3 worm cellular contexts compared by ENCODE assay signal in the genomic region with DNA sequence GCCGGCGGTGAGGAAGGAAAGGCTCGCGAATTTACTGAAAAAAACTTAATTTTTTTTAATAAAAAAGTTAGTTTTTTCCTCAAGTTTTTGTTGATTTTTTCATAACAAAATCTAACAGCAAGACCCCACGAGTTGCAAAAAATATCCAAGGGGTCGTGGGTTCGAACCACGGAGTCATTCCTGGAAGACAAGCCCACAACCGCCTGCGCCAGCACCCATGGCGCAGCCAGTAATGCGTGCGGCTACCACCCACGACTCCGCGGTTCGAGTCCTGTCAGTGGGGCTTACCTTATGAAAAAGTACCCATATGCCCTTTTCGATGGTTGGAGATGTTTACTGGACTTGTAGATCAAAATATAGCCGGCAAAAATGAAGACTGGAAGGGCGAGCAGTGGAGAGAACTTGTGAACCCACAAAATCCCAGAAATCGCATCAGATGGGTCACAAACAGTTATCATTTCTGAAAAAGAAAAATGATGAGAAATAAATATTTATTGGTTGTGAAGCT.
TF ChIP-seq lines count a peak whose summit lies in the region.

A gene (minus strand): TSS at position 458 of the 508 bp plus-strand sequence.

TF ChIP-seq in whole organism, L4 larva, 104 proteins besides CTCF, POLR2A, EP300 and RAD21:
- TF ChIP-seq pha-4 (GFP tag; IDR thresholded peaks at IDR 0.05; lab: Robert Waterston, UW) = no peak
- no peak for TF ChIP-seq pha-4 (tag; optimal IDR thresholded peaks at IDR 0.05; lab: Kevin White, UChicago)
- 0 out of 2 replicates have a peak, but pooled peaks have one; percentile 9 for TF ChIP-seq snpc-1.2 (GFP tag; IDR thresholded peaks at IDR 0.05; lab: Robert Waterston, UW)
- no peak for TF ChIP-seq lin-13 (GFP tag; optimal IDR thresholded peaks at IDR 0.05; lab: Kevin White, UChicago)
- TF ChIP-seq nhr-237 (tag; optimal IDR thresholded peaks at IDR 0.05; lab: Kevin White, UChicago) = no peak
- TF ChIP-seq aha-1 (tag; lab: Kevin White, UChicago) = no peak
- peak in 1 of 2 experiments; percentile 20 for TF ChIP-seq unc-62 (GFP tag; optimal IDR thresholded peaks at IDR 0.05 in 1 of 2; lab: Kevin White, UChicago)
- TF ChIP-seq unc-62 (tag; optimal IDR thresholded peaks at IDR 0.05; lab: Kevin White, UChicago) = no peak

TF ChIP-seq in whole organism, late embryonic, 69 proteins besides CTCF, POLR2A, EP300 and RAD21:
- TF ChIP-seq pag-3 (tag; optimal IDR thresholded peaks at IDR 0.05; lab: Kevin White, UChicago; ENCODE audit: borderline replicate concordance) = peak; percentile 82
- no peak for TF ChIP-seq fkh-10 (GFP tag; optimal IDR thresholded peaks at IDR 0.05; lab: Kevin White, UChicago)

TF ChIP-seq in whole organism, young adult, 124 proteins besides CTCF, POLR2A, EP300 and RAD21:
- TF ChIP-seq dox-1 (GFP tag; IDR thresholded peaks at IDR 0.05; lab: Robert Waterston, UW) = peak; percentile 10; the same call in 1 of the 2 replicates
- no peak for TF ChIP-seq snpc-4 (GFP tag; optimal IDR thresholded peaks at IDR 0.05; lab: Kevin White, UChicago)
- TF ChIP-seq snpc-4 (tag; optimal IDR thresholded peaks at IDR 0.05; lab: Kevin White, UChicago) = no peak
- TF ChIP-seq zfh-2 (GFP tag; conservative IDR thresholded peaks at IDR 0.05; lab: Robert Waterston, UW) = peak; percentile 52
- no peak for TF ChIP-seq nhr-27 (tag; optimal IDR thresholded peaks at IDR 0.05; lab: Kevin White, UChicago)
- TF ChIP-seq attf-6 (GFP tag; IDR thresholded peaks at IDR 0.05; lab: Robert Waterston, UW) = 0 out of 2 replicates have a peak, but pooled peaks have one; percentile 51
- no peak for TF ChIP-seq rpc-1 (optimal IDR thresholded peaks at IDR 0.05; lab: Kevin White, UChicago)
- peak; percentile 21 for TF ChIP-seq rpc-1 (tag; optimal IDR thresholded peaks at IDR 0.05; lab: Kevin White, UChicago)
- peak; percentile 80 for TF ChIP-seq pbrm-1 (GFP tag; IDR thresholded peaks at IDR 0.05; lab: Robert Waterston, UW)
- peak; percentile 35; the same call in 1 of the 2 replicates for TF ChIP-seq D2030.7 (GFP tag; IDR thresholded peaks at IDR 0.05; lab: Robert Waterston, UW)
TF ChIP-seq in whole organism, young adult: peak in this region for 6.
